Fruit fly (Drosophila melanogaster) Kc167 (cell line): Measurements from ENCODE around the gene CG34409.

Experiments used
- Myc ChIP-seq: fragments of >200 bp; optimal IDR thresholded peaks from 2 replicates; lab custom pipeline; 2017; ENCODE audit warnings: missing external identifiers
- Sin3A ChIP-seq: fragments of >200 bp; optimal IDR thresholded peaks from 2 replicates; lab custom pipeline; 2018; ENCODE audit warnings: missing external identifiers
- h ChIP-seq: fragments of >200 bp; optimal IDR thresholded peaks from 3 replicates; lab custom pipeline; 2018; ENCODE audit warnings: missing external identifiers
- insv ChIP-seq: fragments of >200 bp; optimal IDR thresholded peaks from 3 replicates; lab custom pipeline; 2018; ENCODE audit warnings: missing external identifiers
- psq ChIP-seq: fragments of >200 bp; optimal IDR thresholded peaks from 2 replicates; lab custom pipeline; 2017; ENCODE audit warnings: missing external identifiers
- ttk ChIP-seq: sonication (Bioruptor generic); optimal IDR thresholded peaks from 2 replicates; lab custom pipeline; 2017; ENCODE audit warnings: missing external identifiers

CG34409 gene

DNA sequence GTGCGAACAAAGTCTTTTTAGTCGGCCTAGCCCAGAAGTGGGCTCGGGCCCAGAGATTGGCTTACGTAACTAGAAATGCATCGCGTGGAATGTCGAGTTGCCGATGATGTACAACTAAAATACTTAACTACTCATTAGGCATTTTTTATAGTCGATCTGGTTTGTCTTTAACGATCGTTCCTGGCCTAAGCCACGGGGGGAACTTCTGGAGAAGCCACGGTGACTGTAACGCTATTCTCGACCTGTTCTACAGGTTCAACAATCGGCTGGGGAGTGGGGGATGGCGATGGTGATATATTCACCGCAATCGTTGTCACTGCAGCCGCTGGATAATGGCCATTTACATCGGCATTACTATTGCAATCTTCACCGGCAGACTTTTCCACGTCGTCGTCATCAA is at the start of gene CG34409:
Gene CG34409 (minus strand): TSS at position 101 of the 400 bp plus-strand sequence.
- TF ChIP-seq insv (lab: Kevin White, UChicago) (no peak), Sin3A (no peak), psq (no peak), ttk (no peak), Myc (no peak), h (no peak)

DNA sequence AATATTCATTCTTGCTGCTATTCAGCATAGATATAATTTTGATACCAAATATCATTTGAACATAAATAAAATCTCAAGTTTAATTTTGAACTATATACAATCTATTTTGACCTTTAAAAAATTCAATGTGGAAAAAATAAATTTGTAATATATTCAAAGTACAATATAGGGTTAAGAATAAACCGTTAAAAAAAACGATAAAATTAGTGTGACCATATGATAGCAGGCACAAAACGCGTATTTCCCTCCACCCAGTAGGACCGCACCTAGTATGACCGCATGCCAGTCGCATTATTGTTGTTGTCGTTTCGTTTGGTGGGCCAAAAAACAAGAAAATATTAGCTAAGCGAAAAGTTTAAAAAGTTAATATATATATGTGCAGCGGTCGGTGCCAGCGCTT is 46.9 kb upstream of the CG34409 start, which contains the start of gene CG8516:
Gene CG8516 (plus strand): TSS at position 278 of the 400 bp plus-strand sequence.
- TF ChIP-seq Myc (no peak), Sin3A (no peak), h (no peak), psq (no peak), ttk (no peak), insv (lab: Kevin White, UChicago) (no peak)

DNA sequence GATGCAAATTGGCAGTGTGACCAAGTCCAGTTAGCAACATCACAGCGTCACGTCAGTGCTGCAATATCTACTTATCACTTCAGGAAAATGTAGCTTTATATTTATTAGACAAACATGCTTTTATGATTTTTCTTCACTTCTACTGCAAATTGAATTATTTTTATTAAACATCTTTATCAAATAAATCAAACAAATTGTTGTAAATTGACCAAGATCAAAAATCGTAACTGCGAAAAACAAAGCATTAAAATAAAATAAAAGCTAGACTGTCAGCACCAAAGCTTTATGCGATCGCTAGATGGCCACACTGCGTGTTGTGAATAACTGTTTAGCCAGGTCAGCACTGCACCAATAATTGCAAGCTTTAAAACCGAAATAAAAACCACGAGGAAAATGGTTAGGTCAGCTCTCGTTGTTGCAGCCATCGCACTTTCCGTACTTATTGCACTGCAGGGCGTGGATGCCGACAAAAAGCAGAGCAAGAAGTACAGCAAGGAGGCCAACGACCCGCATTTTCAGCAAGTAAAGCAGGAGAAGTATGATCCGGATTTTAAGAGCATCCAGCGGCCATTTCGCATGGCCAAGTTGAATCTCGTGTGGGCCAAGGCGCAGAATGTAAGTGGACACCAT is 45.1 kb upstream of the CG34409 start, which contains the start of the genes CG12945 and CG8507:
Gene CG12945 (minus strand): TSS at position 45 of the 630 bp plus-strand sequence.
Gene CG8507 (plus strand): TSS at position 307 of the 630 bp plus-strand sequence.
- TF ChIP-seq h (no peak), insv (lab: Kevin White, UChicago) (no peak), Myc (no peak), ttk (no peak), Sin3A (no peak), psq (no peak)

DNA sequence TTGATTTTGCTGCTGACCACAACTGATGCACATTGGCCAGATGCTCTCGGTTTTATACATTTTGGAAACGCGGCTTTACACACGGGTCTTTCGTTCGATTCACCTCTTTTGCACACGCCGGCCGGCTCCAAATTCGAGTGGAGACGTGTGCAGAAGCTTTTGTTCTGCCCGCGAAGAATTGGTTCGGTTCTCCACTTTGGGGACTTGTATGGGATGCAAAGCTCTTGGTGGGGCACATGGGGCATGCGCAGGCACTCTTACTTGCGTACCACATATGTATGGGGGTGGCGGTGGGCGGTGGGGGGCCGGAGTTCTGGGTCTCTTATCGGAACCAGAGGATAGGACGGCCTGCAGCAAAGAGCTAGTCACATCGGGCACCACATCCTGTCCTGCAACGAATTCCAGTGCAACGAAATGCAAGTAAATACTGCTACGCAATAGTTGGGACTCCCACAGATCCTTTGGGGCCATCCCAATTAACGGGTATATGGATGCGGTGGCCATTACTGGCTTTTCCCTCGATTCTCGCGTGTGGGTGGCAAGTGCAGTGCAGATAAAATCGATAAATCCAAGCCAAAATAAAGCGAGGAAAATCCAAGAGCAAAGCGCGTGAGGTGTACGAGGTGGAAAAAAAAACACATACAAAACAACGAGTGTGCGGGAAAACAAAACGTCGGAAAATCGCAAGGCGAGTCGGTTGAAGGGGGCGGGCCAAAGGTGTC is 38.3 kb upstream of the CG34409 start, which contains the start of the genes MtnA and CG8500:
Gene MtnA (minus strand): TSS at position 30 of the 722 bp plus-strand sequence.
Gene CG8500 (plus strand): TSS at position 313 of the 722 bp plus-strand sequence.
- TF ChIP-seq h (no peak), Myc (no peak), insv (lab: Kevin White, UChicago) (no peak), Sin3A (no peak), psq (no peak), ttk (no peak)

DNA sequence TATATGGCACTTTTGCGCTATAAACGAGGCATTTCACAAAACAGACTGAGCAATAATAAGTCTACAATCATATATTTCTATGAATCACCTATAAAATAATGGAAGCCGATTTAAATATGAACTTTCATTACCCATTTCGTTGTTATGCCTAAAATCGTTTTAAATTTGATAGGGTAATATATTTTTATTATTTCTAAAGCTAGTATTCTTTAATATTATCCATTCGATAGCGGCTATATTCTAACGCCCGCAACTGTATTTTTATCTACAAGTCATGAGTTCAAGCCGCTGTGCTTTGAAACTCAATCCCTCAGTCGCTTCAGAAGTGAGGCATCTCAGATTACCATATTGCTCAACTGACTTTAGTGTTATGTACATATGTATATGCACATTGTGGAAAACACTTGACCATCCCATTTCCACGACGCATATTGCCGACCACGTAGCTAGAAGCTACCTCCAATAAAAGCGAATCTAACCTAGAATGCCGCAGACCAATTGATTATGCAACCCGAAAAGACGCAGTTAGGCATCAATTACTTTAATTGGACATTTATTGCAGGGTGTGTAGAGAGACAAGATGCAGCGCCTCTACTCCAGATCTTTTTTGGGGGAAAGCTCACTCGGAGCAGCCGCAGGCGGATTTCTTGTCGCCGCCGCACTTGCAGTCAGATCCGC is 37.2 kb upstream of the CG34409 start:
- no peak for TF ChIP-seq Sin3A
- no peak for TF ChIP-seq insv (lab: Kevin White, UChicago)
- no peak for TF ChIP-seq ttk
- no peak for TF ChIP-seq h
- no peak for TF ChIP-seq psq
- TF ChIP-seq Myc, result no peak

DNA sequence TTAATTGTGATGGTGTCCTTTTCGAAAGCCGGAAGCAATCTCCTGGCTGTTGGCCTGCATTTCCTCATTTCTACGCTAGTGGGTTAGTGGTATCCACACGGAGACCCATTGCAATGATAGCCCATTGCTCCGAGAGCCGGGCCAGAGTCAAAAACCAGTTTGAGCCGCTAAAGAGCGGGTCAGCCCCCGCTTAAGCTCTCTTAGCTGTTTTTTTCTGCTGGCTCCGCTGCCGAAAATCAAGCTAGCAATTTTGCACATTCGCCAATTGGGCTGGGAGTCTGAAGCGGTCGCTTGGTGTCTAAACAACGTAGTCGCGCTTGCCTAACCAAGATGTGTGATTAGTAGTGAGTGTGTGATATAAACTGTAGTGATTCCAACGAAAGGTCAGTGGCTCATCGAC is 33.6 kb upstream of the CG34409 start, which contains the start of gene CG12947:
Gene CG12947 (plus strand): TSS at position 301 of the 400 bp plus-strand sequence.
- TF ChIP-seq Sin3A, result no peak
- TF ChIP-seq insv (lab: Kevin White, UChicago), result no peak
- no peak for TF ChIP-seq ttk
- no peak for TF ChIP-seq Myc
- TF ChIP-seq psq, result no peak
- no peak for TF ChIP-seq h

DNA sequence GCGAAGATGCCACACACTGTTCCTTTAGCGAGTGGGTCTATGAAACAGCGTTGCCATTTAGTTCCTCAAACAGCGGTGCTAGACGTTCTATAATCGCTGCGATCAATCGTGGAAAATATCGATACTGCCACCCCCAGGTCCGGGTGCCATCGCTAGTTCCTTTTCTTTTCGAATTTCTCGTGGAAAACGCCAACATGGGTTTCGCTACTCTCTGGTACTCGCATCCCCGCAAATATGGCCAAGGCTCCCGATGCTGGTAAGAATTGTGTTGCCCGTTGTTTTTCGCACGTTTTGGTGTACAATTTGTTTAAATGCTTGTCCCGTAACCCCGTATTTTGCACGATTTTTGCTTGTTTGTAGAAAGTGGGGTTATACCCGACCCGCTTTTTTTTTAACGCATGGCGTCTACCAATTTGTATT is 31.8 kb upstream of the CG34409 start, which contains the start of gene RpS29:
Gene RpS29 (plus strand): TSS at position 102 of the 420 bp plus-strand sequence.
- no peak for TF ChIP-seq ttk
- TF ChIP-seq Myc, result no peak
- no peak for TF ChIP-seq insv (lab: Kevin White, UChicago)
- TF ChIP-seq Sin3A, result no peak
- no peak for TF ChIP-seq psq
- TF ChIP-seq h, result no peak

DNA sequence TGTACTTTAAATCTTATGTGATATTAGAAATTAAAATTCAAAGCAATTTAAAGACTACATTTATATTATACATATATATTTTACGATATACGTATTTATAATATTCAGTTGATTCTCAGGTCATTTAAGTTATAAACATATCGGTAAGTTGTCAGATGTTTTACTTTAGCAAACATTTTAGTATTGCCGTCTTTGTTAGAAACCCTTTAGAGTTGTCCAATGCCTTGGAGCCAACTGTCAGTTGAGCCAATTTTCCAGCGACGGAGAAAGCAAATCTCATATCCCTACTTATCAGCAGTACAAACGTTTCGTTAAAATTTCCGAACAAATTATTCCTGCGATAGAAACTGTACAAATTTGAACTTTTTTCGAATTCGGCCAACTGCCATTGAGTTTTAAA is 28.7 kb upstream of the CG34409 start, which contains the start of gene topi:
Gene topi (plus strand): TSS at position 301 of the 400 bp plus-strand sequence.
- no peak for TF ChIP-seq h
- TF ChIP-seq insv (lab: Kevin White, UChicago), result no peak
- TF ChIP-seq psq, result no peak
- no peak for TF ChIP-seq Sin3A
- TF ChIP-seq ttk, result no peak
- TF ChIP-seq Myc, result no peak

DNA sequence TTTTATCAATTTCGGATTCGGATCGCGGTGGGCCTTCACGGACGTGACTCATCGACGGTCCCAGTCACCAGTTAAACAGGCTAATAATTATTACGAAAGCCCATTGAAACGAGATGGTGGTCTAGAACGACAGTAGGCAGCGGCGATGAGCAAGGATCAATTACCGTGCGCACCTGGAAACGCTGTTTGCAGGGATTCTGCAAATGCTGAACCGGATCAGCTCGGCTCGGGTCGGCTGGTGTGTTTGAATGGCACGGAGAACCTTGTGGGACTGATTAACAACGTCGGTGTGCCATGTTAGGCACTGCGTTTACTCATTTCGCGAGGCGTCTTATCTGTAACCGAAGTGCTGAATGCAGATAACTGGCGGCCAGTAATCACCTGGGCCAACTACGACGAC is 28.0 kb upstream of the CG34409 start, which contains the start of gene Whamy:
Gene Whamy (minus strand): TSS at position 273 of the 400 bp plus-strand sequence.
- TF ChIP-seq ttk, result no peak
- no peak for TF ChIP-seq psq
- TF ChIP-seq h, result no peak
- TF ChIP-seq insv (lab: Kevin White, UChicago), result no peak
- no peak for TF ChIP-seq Myc
- TF ChIP-seq Sin3A, result no peak

DNA sequence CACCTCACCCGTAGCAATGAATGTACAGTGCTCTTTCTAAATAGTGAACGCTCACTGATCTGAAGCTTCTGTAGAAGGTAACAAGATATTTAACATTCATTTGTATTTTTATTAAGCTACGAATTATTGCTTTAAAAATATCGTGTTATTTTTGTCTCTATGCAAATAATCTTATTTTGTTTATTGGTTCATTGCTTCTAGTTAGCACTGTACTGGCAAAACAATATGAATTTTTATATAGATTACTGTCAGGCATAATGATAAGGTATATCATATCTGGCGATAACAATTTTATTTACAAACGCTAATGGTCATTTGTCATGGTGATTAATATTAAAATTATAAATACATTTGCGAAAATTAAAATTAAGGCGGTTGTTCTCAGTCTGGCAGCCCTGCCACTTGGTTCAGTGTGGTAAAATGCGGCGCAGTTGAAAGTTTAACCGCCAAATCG is 25.4 kb upstream of the CG34409 start, which contains the start of gene CG9471:
Gene CG9471 (minus strand): TSS at position 24 of the 454 bp plus-strand sequence.
- no peak for TF ChIP-seq insv (lab: Kevin White, UChicago)
- TF ChIP-seq h, result no peak
- no peak for TF ChIP-seq psq
- TF ChIP-seq Myc, result no peak
- no peak for TF ChIP-seq Sin3A
- no peak for TF ChIP-seq ttk

DNA sequence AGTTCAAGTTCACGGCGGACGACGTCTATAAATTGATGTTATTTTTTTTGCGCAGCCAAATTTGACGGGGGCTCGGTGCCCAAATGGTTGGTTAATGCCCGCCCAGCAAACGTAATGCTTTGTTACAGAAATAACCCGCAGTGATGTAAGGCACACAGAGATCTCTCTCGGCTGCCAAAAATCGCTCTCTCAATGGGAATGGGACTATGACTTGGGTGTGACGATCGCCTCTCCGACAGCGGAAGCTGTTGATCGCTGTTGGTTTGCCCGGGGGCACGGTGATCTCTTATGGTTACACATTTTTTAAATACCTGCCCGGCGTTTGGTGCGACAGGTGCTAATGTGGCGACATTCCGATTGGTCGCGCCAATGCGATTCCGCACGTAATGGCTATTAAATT is 24.0 kb upstream of the CG34409 start:
- TF ChIP-seq psq (no peak), h (no peak), Myc (no peak), Sin3A (no peak), ttk (no peak), insv (lab: Kevin White, UChicago) (no peak)

DNA sequence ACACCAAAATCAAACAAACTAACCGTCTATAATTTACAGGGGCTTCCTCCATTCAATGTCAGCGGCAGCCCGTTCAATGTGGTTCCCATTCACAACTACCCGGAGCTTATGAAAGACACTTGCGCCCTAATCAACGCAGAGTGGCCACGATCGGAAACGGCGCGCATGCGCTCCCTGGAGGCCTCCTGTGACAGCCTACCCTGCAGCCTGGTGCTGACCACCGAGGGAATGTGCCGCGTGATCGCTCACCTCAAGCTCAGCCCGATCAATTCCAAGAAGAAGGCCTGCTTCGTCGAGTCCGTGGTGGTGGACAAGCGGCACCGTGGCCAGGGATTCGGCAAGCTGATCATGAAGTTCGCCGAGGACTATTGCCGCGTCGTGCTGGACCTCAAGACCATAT is 22.7 kb upstream of the CG34409 start, which contains the start of gene MED6:
Gene MED6 (minus strand): TSS at position 101 of the 400 bp plus-strand sequence.
- TF ChIP-seq Sin3A (no peak), Myc (no peak), ttk (no peak), psq (no peak), h (no peak), insv (lab: Kevin White, UChicago) (no peak)
